Worm (Caenorhabditis elegans) whole organism, L4 larva: ENCODE results near the gene kin-30.
"Not testable (repeated sequence)": the region's sequence is repeated elsewhere in the genome, so short reads cannot be mapped to it uniquely, and the experiment has no call there.

ENCODE experiments used
- F37D6.2 ChIP-seq: sonication (generic microtip); optimal IDR thresholded peaks from 2 replicates; lab custom pipeline; 2016; ENCODE audit warnings: mild to moderate bottlenecking, missing genetic modification characterization, missing compliant biosample characterization
- F49E8.2 ChIP-seq: sonication (generic microtip); optimal IDR thresholded peaks from 2 replicates; lab custom pipeline; 2016; ENCODE audit warnings: missing compliant biosample characterization, mild to moderate bottlenecking, missing genetic modification characterization, borderline replicate concordance
- T26A8.4 ChIP-seq: fragments of 200-800 bp; sonication (Bioruptor generic); IDR thresholded peaks from 2 replicates; pipeline ENCODE4 v1.3.6; 2022; ENCODE audit warnings: missing genetic modification characterization, missing compliant biosample characterization
- Y105C5A.15 ChIP-seq: fragments of 200-800 bp; sonication (Bioruptor generic); IDR thresholded peaks from 2 replicates; pipeline ENCODE4 v1.3.6; 2022; ENCODE audit warnings: missing genetic modification characterization, missing compliant biosample characterization
- Y75B8A.6 ChIP-seq: fragments of 200-800 bp; sonication (Bioruptor generic); IDR thresholded peaks from 2 replicates; pipeline ENCODE4 v1.3.6; 2022; ENCODE audit warnings: missing genetic modification reagents, missing genetic modification characterization, missing compliant biosample characterization
- aha-1 ChIP-seq: fragments of 150-350 bp; peaks from one replicate; lab custom pipeline; 2014; ENCODE audit warnings: missing biosample characterization, missing genetic modification characterization
- attf-4 ChIP-seq: sonication (generic microtip); optimal IDR thresholded peaks from 3 replicates; lab custom pipeline; 2017; ENCODE audit warnings: missing biosample characterization, missing genetic modification characterization
- ceh-20 ChIP-seq: fragments of 200-800 bp; sonication (Bioruptor generic); IDR thresholded peaks from 2 replicates; pipeline ENCODE4 v1.3.6; 2022; ENCODE audit warnings: missing genetic modification reagents, missing genetic modification characterization, missing compliant biosample characterization
- ceh-44 ChIP-seq: fragments of 200-800 bp; sonication (Bioruptor generic); IDR thresholded peaks from 2 replicates; pipeline ENCODE4 v1.3.6; 2022; ENCODE audit warnings: missing genetic modification reagents, missing genetic modification characterization, missing compliant biosample characterization
- ceh-62 ChIP-seq: sonication (generic microtip); optimal IDR thresholded peaks from 2 replicates; lab custom pipeline; 2017; ENCODE audit warnings: missing biosample characterization, missing genetic modification characterization
- ceh-82 ChIP-seq: sonication (generic microtip); optimal IDR thresholded peaks from 2 replicates; lab custom pipeline; 2017; ENCODE audit warnings: missing biosample characterization, missing genetic modification characterization
- cey-2 ChIP-seq: sonication (generic microtip); optimal IDR thresholded peaks from 3 replicates; lab custom pipeline; 2017; ENCODE audit warnings: missing genetic modification characterization, mild to moderate bottlenecking, missing compliant biosample characterization, antibody characterized with exemption, borderline replicate concordance; ENCODE audit not compliant: insufficient read depth
- ctbp-1 ChIP-seq: fragments of 200-800 bp; sonication (Bioruptor generic); IDR thresholded peaks from 2 replicates; pipeline ENCODE4 v1.3.6; 2022; ENCODE audit warnings: missing genetic modification reagents, missing genetic modification characterization, missing compliant biosample characterization
- daf-19 ChIP-seq: fragments of 200-800 bp; sonication (Bioruptor generic); conservative IDR thresholded peaks from 2 replicates; pipeline ENCODE4 v1.3.6; 2022; ENCODE audit warnings: missing genetic modification characterization, missing compliant biosample characterization
- daf-8 ChIP-seq: fragments of 200-800 bp; sonication (Bioruptor generic); IDR thresholded peaks from 2 replicates; pipeline ENCODE4 v1.3.6; 2022; ENCODE audit warnings: missing genetic modification characterization, missing compliant biosample characterization
- dpl-1 ChIP-seq: fragments of 150-350 bp; optimal IDR thresholded peaks from 2 replicates; lab custom pipeline; 2014; ENCODE audit warnings: missing biosample characterization, missing genetic modification reagents, missing genetic modification characterization
- duxl-1 ChIP-seq: sonication (generic microtip); optimal IDR thresholded peaks from 2 replicates; lab custom pipeline; 2016; ENCODE audit warnings: mild to moderate bottlenecking, missing genetic modification characterization, moderate library complexity, missing compliant biosample characterization; ENCODE audit not compliant: poor library complexity
- gei-8 ChIP-seq: fragments of 200-800 bp; sonication (Bioruptor generic); optimal IDR thresholded peaks from 2 replicates; lab custom pipeline; 2018; ENCODE audit warnings: mild to moderate bottlenecking, missing genetic modification characterization, missing compliant biosample characterization
- hlh-30 ChIP-seq: sonication (generic microtip); optimal IDR thresholded peaks from 2 replicates; lab custom pipeline; 2017; ENCODE audit warnings: antibody characterized with exemption, mild to moderate bottlenecking, missing genetic modification characterization, missing compliant biosample characterization; ENCODE audit not compliant: insufficient read depth
- lin-13 ChIP-seq: fragments of 150-350 bp; optimal IDR thresholded peaks from 2 replicates; lab custom pipeline; 2014; ENCODE audit warnings: missing biosample characterization, missing genetic modification reagents, missing genetic modification characterization
- lin-15B ChIP-seq: fragments of 150-350 bp; sonication (generic microtip); optimal IDR thresholded peaks from 3 replicates; lab custom pipeline; 2014; ENCODE audit warnings: missing biosample characterization, missing genetic modification characterization
- mes-2 ChIP-seq: sonication (generic microtip); optimal IDR thresholded peaks from 2 replicates; lab custom pipeline; 2016; ENCODE audit warnings: missing genotype, mild to moderate bottlenecking, missing genetic modification characterization, missing compliant biosample characterization; ENCODE audit not compliant: poor library complexity, severe bottlenecking
- mxl-2 ChIP-seq: fragments of 200-800 bp; sonication (Bioruptor generic); conservative IDR thresholded peaks from 2 replicates; pipeline ENCODE4 v1.3.6; 2022; ENCODE audit warnings: missing genetic modification reagents, missing genetic modification characterization, missing compliant biosample characterization
- nhr-10 ChIP-seq: fragments of 150-350 bp; optimal IDR thresholded peaks from 2 replicates; lab custom pipeline; 2014; ENCODE audit warnings: missing biosample characterization, missing genetic modification characterization
- nhr-25 ChIP-seq: sonication (generic microtip); optimal IDR thresholded peaks from 2 replicates; lab custom pipeline; 2017; ENCODE audit warnings: missing genetic modification characterization, mild to moderate bottlenecking, missing compliant biosample characterization, antibody characterized with exemption, moderate library complexity, borderline replicate concordance; ENCODE audit not compliant: insufficient read depth
- nhr-48 ChIP-seq: sonication (generic microtip); optimal IDR thresholded peaks from 2 replicates; lab custom pipeline; 2016; ENCODE audit warnings: mild to moderate bottlenecking, missing genetic modification characterization, missing compliant biosample characterization
- nhr-77 ChIP-seq: fragments of 150-350 bp; optimal IDR thresholded peaks from 2 replicates; lab custom pipeline; 2014; ENCODE audit warnings: missing biosample characterization, missing genetic modification characterization
- pha-4 ChIP-seq, 2 experiments: fragments of 150-350 bp in 1 of 2; fragments of 200-800 bp in 1 of 2; sonication (Bioruptor generic) in 1 of 2; IDR thresholded peaks in 1 of 2; optimal IDR thresholded peaks in 1 of 2; 2 replicates each; pipeline versions ENCODE4 v1.3.6 to Lab custom; 2014 to 2022; ENCODE audit warnings: missing genetic modification characterization in 2 of 2, missing genetic modification reagents in 2 of 2, missing biosample characterization in 1 of 2, missing compliant biosample characterization in 1 of 2
- pqm-1 ChIP-seq: sonication (generic microtip); optimal IDR thresholded peaks from 2 replicates; lab custom pipeline; 2017; ENCODE audit warnings: missing biosample characterization, missing genetic modification characterization
- sdz-12 ChIP-seq: fragments of 200-800 bp; sonication (Bioruptor generic); optimal IDR thresholded peaks from 2 replicates; lab custom pipeline; 2018; ENCODE audit warnings: mild to moderate bottlenecking, missing genetic modification characterization, missing compliant biosample characterization
- set-16 ChIP-seq: fragments of 200-800 bp; sonication (Bioruptor generic); IDR thresholded peaks from 2 replicates; pipeline ENCODE4 v1.3.6; 2022; ENCODE audit warnings: missing genetic modification reagents, missing genetic modification characterization, missing compliant biosample characterization
- snpc-4 ChIP-seq: fragments of 150-350 bp; optimal IDR thresholded peaks from 2 replicates; lab custom pipeline; 2014; ENCODE audit warnings: missing biosample characterization, missing genetic modification characterization
- tag-97 ChIP-seq: fragments of 200-800 bp; sonication (Bioruptor generic); IDR thresholded peaks from 2 replicates; pipeline ENCODE4 v1.3.6; 2022; ENCODE audit warnings: missing genetic modification characterization, missing compliant biosample characterization
- unc-130 ChIP-seq: sonication (generic microtip); optimal IDR thresholded peaks from 2 replicates; lab custom pipeline; 2016; ENCODE audit warnings: missing genetic modification reagents, missing genetic modification characterization, missing compliant biosample characterization
- unc-62 ChIP-seq, 3 experiments: fragments of 150-350 bp in 1 of 3; sonication (generic microtip); optimal IDR thresholded peaks in 2 of 3; peaks in 1 of 3; 1 replicate in 1 of 3; 2 replicates in 2 of 3; lab custom pipeline; 2014 to 2017; ENCODE audit warnings: missing biosample characterization in 3 of 3, missing genetic modification characterization in 3 of 3, missing genetic modification reagents in 3 of 3, missing genotype in 1 of 3
- vab-7 ChIP-seq: fragments of 200-800 bp; sonication (Bioruptor generic); IDR thresholded peaks from 2 replicates; pipeline ENCODE4 v1.3.6; 2022; ENCODE audit warnings: missing genetic modification reagents, missing genetic modification characterization, missing compliant biosample characterization
- zag-1 ChIP-seq: fragments of 150-350 bp; optimal IDR thresholded peaks from 2 replicates; lab custom pipeline; 2014; ENCODE audit warnings: missing biosample characterization, missing genetic modification characterization
- zip-2 ChIP-seq: fragments of 150-350 bp; optimal IDR thresholded peaks from 2 replicates; lab custom pipeline; 2014; ENCODE audit warnings: missing biosample characterization, missing genetic modification characterization
- ztf-11 ChIP-seq: fragments of 150-350 bp; optimal IDR thresholded peaks from 2 replicates; lab custom pipeline; 2014; ENCODE audit warnings: missing biosample characterization, missing genetic modification characterization

kin-30 gene

DNA sequence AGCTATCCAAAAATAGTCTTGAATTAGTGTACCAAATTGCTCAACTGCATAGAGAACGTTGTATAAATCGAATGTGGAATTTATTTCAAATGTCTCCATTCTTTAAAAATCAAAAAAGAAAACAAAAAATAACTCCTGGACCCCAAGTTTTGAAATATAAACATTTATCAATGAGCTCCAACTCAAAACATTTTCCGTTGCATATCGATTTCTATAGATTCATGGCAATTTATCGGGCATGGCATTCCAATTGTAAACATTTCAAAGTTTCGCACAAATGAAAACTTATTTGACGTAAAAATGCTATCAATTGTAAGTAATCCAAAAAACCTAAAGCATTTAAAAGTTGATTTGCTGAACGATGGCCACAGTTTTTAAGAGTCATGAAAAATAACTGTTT, 6.0 kb upstream of the kin-30 start, which contains the start of gene srw-12:
srw-12 (minus strand) TSS at position 101 of the 400 bp plus-strand sequence.
- TF ChIP-seq mes-2 (tag; lab: Kevin White, UChicago): no peak
- TF ChIP-seq unc-62 (GFP tag; optimal IDR thresholded peaks at IDR 0.05 in 1 of 2; lab: Kevin White, UChicago): peak in 1 of 2 experiments; percentile 33
- no peak for TF ChIP-seq unc-62 (tag; optimal IDR thresholded peaks at IDR 0.05; lab: Kevin White, UChicago)

DNA sequence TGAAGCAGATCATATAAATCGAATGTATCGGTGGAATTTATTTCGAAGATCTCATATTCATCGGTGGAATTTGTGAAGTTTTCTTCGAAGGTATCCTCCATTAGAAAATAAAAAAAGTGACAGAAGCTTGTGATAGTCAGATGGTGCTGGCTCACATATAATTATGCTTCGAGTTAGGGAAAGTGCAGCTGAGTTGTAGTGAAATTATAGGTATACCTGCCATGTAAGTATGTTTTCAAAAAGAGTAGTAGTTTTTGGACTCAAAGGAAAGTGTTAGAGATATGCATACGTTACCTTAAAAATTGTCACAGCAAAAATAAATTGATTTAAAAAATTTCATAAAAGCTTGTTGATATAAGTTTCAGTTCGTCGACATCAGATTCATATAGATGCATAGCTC, 4.3 kb upstream of the kin-30 start, which contains the start of gene srw-11:
srw-11 (minus strand) TSS at position 101 of the 400 bp plus-strand sequence.
- TF ChIP-seq Y75B8A.6 (no peak), lin-13 (GFP tag; lab: Kevin White, UChicago) (no peak), dpl-1 (no peak), cey-2 (no peak), lin-15B (tag; lab: Kevin White, UChicago) (no peak), pha-4 (GFP tag; IDR thresholded peaks at IDR 0.05; lab: Robert Waterston, UW) (no peak), pha-4 (tag; optimal IDR thresholded peaks at IDR 0.05; lab: Kevin White, UChicago) (no peak), ceh-44 (GFP tag; lab: Robert Waterston, UW) (no peak), ctbp-1 (no peak), Y105C5A.15 (GFP tag; lab: Robert Waterston, UW) (no peak), nhr-77 (no peak), ceh-62 (tag; lab: Kevin White, UChicago) (no peak), nhr-10 (tag; lab: Kevin White, UChicago) (no peak), T26A8.4 (GFP tag; lab: Robert Waterston, UW) (no peak), vab-7 (no peak), unc-130 (GFP tag; lab: Kevin White, UChicago) (no peak), zip-2 (tag; lab: Kevin White, UChicago) (no peak), ceh-82 (tag; lab: Kevin White, UChicago) (no peak), ceh-20 (GFP tag; lab: Robert Waterston, UW) (no peak)
- TF ChIP-seq, all 104 proteins: peak for 0

- no peak for TF ChIP-seq gei-8 (GFP tag; lab: Kevin White, UChicago)
- no peak for TF ChIP-seq aha-1
- no peak for TF ChIP-seq lin-13 (GFP tag; lab: Kevin White, UChicago)
- TF ChIP-seq dpl-1: no peak
- no peak for TF ChIP-seq zag-1 (tag; lab: Kevin White, UChicago)
These were observed 3.3 kb upstream of the kin-30 start, which contains the start of gene chil-12 for ce11 chrV:15241259-15241658. TSS of gene chil-12 (plus strand) at chrV:15241559.

ce11 chrV:15250304-15250703, 5.7 kb downstream of the kin-30 start, which contains the start of gene srd-28:
TSS of gene srd-28 (plus strand) at chrV:15250604.
- TF ChIP-seq pqm-1; lin-15B (tag; lab: Kevin White, UChicago); nhr-48 (tag; lab: Kevin White, UChicago): not testable (repeated sequence)

DNA sequence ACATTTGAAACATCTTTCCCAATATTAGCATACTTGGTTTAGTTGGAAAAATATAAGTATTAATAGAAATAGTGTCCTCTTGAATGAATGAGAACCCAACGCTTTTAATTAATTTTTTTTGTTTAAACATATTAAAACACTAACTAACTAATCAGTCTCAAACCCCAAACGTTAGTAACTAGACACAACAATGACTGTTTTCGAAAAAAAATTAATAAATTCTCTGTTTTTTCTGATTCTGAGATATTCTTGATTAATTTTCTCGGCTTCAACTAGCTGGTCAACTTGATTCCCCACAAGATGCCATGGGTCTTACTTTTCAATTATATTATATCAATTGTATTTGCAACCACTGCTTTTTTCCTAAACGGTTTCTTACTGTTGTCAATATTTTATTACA, 7.5 kb downstream of the kin-30 start, which contains the start of gene srbc-76:
srbc-76 (plus strand) TSS at position 301 of the 400 bp plus-strand sequence.
- TF ChIP-seq ztf-11 (tag; lab: Kevin White, UChicago): no peak
- no peak for TF ChIP-seq nhr-25 (tag; lab: Kevin White, UChicago)
- no peak for TF ChIP-seq snpc-4 (tag; lab: Kevin White, UChicago)
- no peak for TF ChIP-seq sdz-12 (GFP tag; lab: Kevin White, UChicago)
- no peak for TF ChIP-seq F37D6.2
- no peak for TF ChIP-seq duxl-1 (tag; lab: Kevin White, UChicago)
- no peak for TF ChIP-seq mxl-2 (GFP tag; lab: Robert Waterston, UW)
- no peak for TF ChIP-seq attf-4
- no peak for TF ChIP-seq daf-19
- TF ChIP-seq set-16 (GFP tag; lab: Robert Waterston, UW): no peak
- TF ChIP-seq F49E8.2 (tag; lab: Kevin White, UChicago): no peak
- no peak for TF ChIP-seq ctbp-1
- no peak for TF ChIP-seq daf-8 (GFP tag; lab: Robert Waterston, UW)
- no peak for TF ChIP-seq hlh-30 (tag; lab: Kevin White, UChicago)
- TF ChIP-seq tag-97: no peak
